Worm (Caenorhabditis elegans) whole organism, young adult: ENCODE measurements around the gene vamp-7.

ENCODE experiments used
- B0261.1 ChIP-seq: sonication (generic microtip); optimal IDR thresholded peaks from 2 replicates; lab custom pipeline; 2016; ENCODE audit warnings: mild to moderate bottlenecking, missing genetic modification characterization, moderate library complexity, missing compliant biosample characterization
- B0336.3 ChIP-seq: fragments of 200-800 bp; sonication (Bioruptor generic); IDR thresholded peaks from 2 replicates; pipeline ENCODE4 v1.3.6; 2022; ENCODE audit warnings: missing genetic modification characterization, missing compliant biosample characterization
- C06A6.2 ChIP-seq: fragments of 200-800 bp; sonication (Bioruptor generic); conservative IDR thresholded peaks from 2 replicates; pipeline ENCODE4 v1.3.6; 2022; ENCODE audit warnings: missing genetic modification characterization, missing compliant biosample characterization
- F22D6.2 ChIP-seq: sonication (generic microtip); optimal IDR thresholded peaks from 2 replicates; lab custom pipeline; 2016; ENCODE audit warnings: mild to moderate bottlenecking, missing genetic modification characterization, missing compliant biosample characterization
- F37B4.10 ChIP-seq: fragments of 200-800 bp; sonication (Bioruptor generic); IDR thresholded peaks from 2 replicates; pipeline ENCODE4 v1.3.6; 2022; ENCODE audit warnings: missing genetic modification characterization, missing compliant biosample characterization
- F49E8.2 ChIP-seq: sonication (generic microtip); optimal IDR thresholded peaks from 3 replicates; lab custom pipeline; 2017; ENCODE audit warnings: missing genetic modification characterization, mild to moderate bottlenecking, missing compliant biosample characterization, antibody characterized with exemption, moderate library complexity; ENCODE audit not compliant: insufficient read depth
- K11D2.4 ChIP-seq: fragments of 200-800 bp; sonication (Bioruptor generic); IDR thresholded peaks from 2 replicates; pipeline ENCODE4 v1.3.6; 2022; ENCODE audit warnings: missing genetic modification reagents, missing genetic modification characterization, missing compliant biosample characterization
- Y67H2A.10 ChIP-seq: fragments of 200-800 bp; sonication (Bioruptor generic); conservative IDR thresholded peaks from 2 replicates; pipeline ENCODE4 v1.3.6; 2022; ENCODE audit warnings: missing genetic modification reagents, missing genetic modification characterization, missing compliant biosample characterization
- Y95B8A.8 ChIP-seq: fragments of 200-800 bp; sonication (Bioruptor generic); IDR thresholded peaks from 2 replicates; pipeline ENCODE4 v1.3.6; 2022; ENCODE audit warnings: missing genetic modification reagents, missing genetic modification characterization, missing compliant biosample characterization
- atf-7 ChIP-seq: sonication (generic microtip); optimal IDR thresholded peaks from 2 replicates; lab custom pipeline; 2017; ENCODE audit warnings: mild to moderate bottlenecking, missing genetic modification characterization, missing compliant biosample characterization
- attf-5 ChIP-seq: fragments of 200-800 bp; sonication (Bioruptor generic); optimal IDR thresholded peaks from 2 replicates; lab custom pipeline; 2018; ENCODE audit warnings: mild to moderate bottlenecking, missing genetic modification characterization, missing compliant biosample characterization
- bed-2 ChIP-seq: fragments of 200-800 bp; sonication (Bioruptor generic); IDR thresholded peaks from 2 replicates; pipeline ENCODE4 v1.3.6; 2022; ENCODE audit warnings: missing genetic modification reagents, missing genetic modification characterization, missing compliant biosample characterization
- cebp-1 ChIP-seq, 2 experiments: fragments of 200-800 bp in 1 of 2; sonication (Bioruptor generic) in 1 of 2; sonication (generic microtip) in 1 of 2; IDR thresholded peaks in 1 of 2; optimal IDR thresholded peaks in 1 of 2; 2 replicates each; pipeline versions ENCODE4 v1.3.6 to Lab custom; 2017 to 2022; ENCODE audit warnings: missing compliant biosample characterization in 2 of 2, missing genetic modification characterization in 2 of 2, mild to moderate bottlenecking in 1 of 2, missing genetic modification reagents in 1 of 2, moderate library complexity in 1 of 2
- ceh-79 ChIP-seq: sonication (generic microtip); optimal IDR thresholded peaks from 2 replicates; lab custom pipeline; 2017; ENCODE audit warnings: mild to moderate bottlenecking, missing genetic modification characterization, missing compliant biosample characterization
- ceh-91 ChIP-seq: fragments of 200-800 bp; sonication (Bioruptor generic); IDR thresholded peaks from 2 replicates; pipeline ENCODE4 v1.3.6; 2022; ENCODE audit warnings: missing genetic modification reagents, missing genetic modification characterization, missing compliant biosample characterization
- chd-7 ChIP-seq: sonication (generic microtip); optimal IDR thresholded peaks from 2 replicates; lab custom pipeline; 2016; ENCODE audit warnings: mild to moderate bottlenecking, missing genetic modification characterization, moderate library complexity, missing compliant biosample characterization
- efl-1 ChIP-seq: fragments of 150-350 bp; optimal IDR thresholded peaks from 2 replicates; lab custom pipeline; 2014; ENCODE audit warnings: missing biosample characterization, missing genetic modification reagents, missing genetic modification characterization
- egl-18 ChIP-seq: fragments of 200-800 bp; sonication (Bioruptor generic); IDR thresholded peaks from 2 replicates; pipeline ENCODE4 v1.3.6; 2022; ENCODE audit warnings: missing genetic modification reagents, missing genetic modification characterization, missing compliant biosample characterization
- egl-44 ChIP-seq: fragments of 200-800 bp; sonication (Bioruptor generic); IDR thresholded peaks from 2 replicates; pipeline ENCODE4 v1.3.6; 2022; ENCODE audit warnings: missing genetic modification reagents, missing genetic modification characterization, missing compliant biosample characterization
- hmg-1.2 ChIP-seq: fragments of 200-800 bp; sonication (Bioruptor generic); IDR thresholded peaks from 2 replicates; pipeline ENCODE4 v1.3.6; 2022; ENCODE audit warnings: missing genetic modification reagents, missing genetic modification characterization, missing compliant biosample characterization
- lin-26 ChIP-seq: fragments of 200-800 bp; sonication (Bioruptor generic); IDR thresholded peaks from 2 replicates; pipeline ENCODE4 v1.3.6; 2022; ENCODE audit warnings: missing genetic modification reagents, missing genetic modification characterization, missing compliant biosample characterization
- lin-40 ChIP-seq: sonication (generic microtip); optimal IDR thresholded peaks from 2 replicates; lab custom pipeline; 2016; ENCODE audit warnings: missing genetic modification characterization, mild to moderate bottlenecking, missing compliant biosample characterization, missing genotype, missing genetic modification reagents
- lin-54 ChIP-seq: fragments of 200-800 bp; sonication (Bioruptor generic); optimal IDR thresholded peaks from 2 replicates; lab custom pipeline; 2018; ENCODE audit warnings: mild to moderate bottlenecking, missing genetic modification characterization, missing compliant biosample characterization
- madf-6 ChIP-seq: fragments of 200-800 bp; sonication (Bioruptor generic); IDR thresholded peaks from 2 replicates; pipeline ENCODE4 v1.3.6; 2022; ENCODE audit warnings: missing genetic modification reagents, missing genetic modification characterization, missing compliant biosample characterization
- mcd-1 ChIP-seq: fragments of 200-800 bp; sonication (Bioruptor generic); IDR thresholded peaks from 2 replicates; pipeline ENCODE4 v1.3.6; 2022; ENCODE audit warnings: missing genetic modification reagents, missing genetic modification characterization, missing compliant biosample characterization
- nfya-1 ChIP-seq: sonication (generic microtip); optimal IDR thresholded peaks from 2 replicates; lab custom pipeline; 2017; ENCODE audit warnings: antibody characterized with exemption, missing compliant biosample characterization, missing genetic modification characterization, borderline replicate concordance; ENCODE audit not compliant: insufficient read depth
- nfya-2 ChIP-seq: fragments of 200-800 bp; sonication (Bioruptor generic); IDR thresholded peaks from 2 replicates; pipeline ENCODE4 v1.3.6; 2022; ENCODE audit warnings: missing genetic modification reagents, missing genetic modification characterization, missing compliant biosample characterization
- nhr-120 ChIP-seq: fragments of 200-800 bp; sonication (Bioruptor generic); IDR thresholded peaks from 2 replicates; pipeline ENCODE4 v1.3.6; 2022; ENCODE audit warnings: missing genetic modification characterization, missing compliant biosample characterization
- nhr-27 ChIP-seq: fragments of 200-800 bp; sonication (Bioruptor generic); optimal IDR thresholded peaks from 2 replicates; lab custom pipeline; 2018; ENCODE audit warnings: mild to moderate bottlenecking, missing genetic modification characterization, moderate library complexity, missing compliant biosample characterization
- nhr-80 ChIP-seq: sonication (generic microtip); optimal IDR thresholded peaks from 2 replicates; lab custom pipeline; 2016; ENCODE audit warnings: missing genetic modification characterization, missing compliant biosample characterization
- rec-8 ChIP-seq, 2 experiments: sonication (generic microtip); optimal IDR thresholded peaks; 2 replicates each; lab custom pipeline; 2016; ENCODE audit warnings: mild to moderate bottlenecking in 2 of 2, missing genetic modification characterization in 2 of 2, missing genetic modification reagents in 2 of 2, missing genotype in 2 of 2, missing biosample characterization in 1 of 2, missing compliant biosample characterization in 1 of 2, moderate library complexity in 1 of 2
- rpc-1 ChIP-seq, 2 experiments: fragments of 150-350 bp in 1 of 2; sonication (generic microtip) in 1 of 2; optimal IDR thresholded peaks; 2 replicates each; lab custom pipeline; 2014 to 2018; ENCODE audit warnings: missing biosample characterization in 1 of 2, missing genetic modification characterization in 1 of 2, missing genetic modification reagents in 1 of 2, missing genotype in 1 of 2
- sdz-38 ChIP-seq: sonication (generic microtip); optimal IDR thresholded peaks from 2 replicates; lab custom pipeline; 2016; ENCODE audit warnings: missing genotype, missing genetic modification characterization, missing compliant biosample characterization
- snpc-1.3 ChIP-seq: sonication (generic microtip); optimal IDR thresholded peaks from 2 replicates; lab custom pipeline; 2017; ENCODE audit warnings: missing genetic modification characterization, mild to moderate bottlenecking, missing compliant biosample characterization, antibody characterized with exemption, moderate library complexity, missing genotype, missing genetic modification reagents; ENCODE audit not compliant: insufficient read depth
- snpc-3.4 ChIP-seq: sonication (generic microtip); optimal IDR thresholded peaks from 2 replicates; lab custom pipeline; 2017; ENCODE audit warnings: missing genetic modification characterization, mild to moderate bottlenecking, missing compliant biosample characterization, antibody characterized with exemption, moderate library complexity, missing genotype, missing genetic modification reagents
- tbp1 ChIP-seq: fragments of 200-800 bp; sonication (Bioruptor generic); optimal IDR thresholded peaks from 2 replicates; lab custom pipeline; 2018; ENCODE audit warnings: mild to moderate bottlenecking, missing genetic modification characterization, missing compliant biosample characterization
- zim-3 ChIP-seq: sonication (generic microtip); optimal IDR thresholded peaks from 2 replicates; lab custom pipeline; 2017; ENCODE audit warnings: mild to moderate bottlenecking, missing genetic modification characterization, moderate library complexity, missing compliant biosample characterization
- ztf-18 ChIP-seq: sonication (generic microtip); optimal IDR thresholded peaks from 2 replicates; lab custom pipeline; 2016; ENCODE audit warnings: missing genotype, mild to moderate bottlenecking, missing genetic modification characterization, missing compliant biosample characterization
- ztf-25 ChIP-seq: fragments of 200-800 bp; sonication (Bioruptor generic); IDR thresholded peaks from 2 replicates; pipeline ENCODE4 v1.3.6; 2022; ENCODE audit warnings: missing genetic modification reagents, missing genetic modification characterization, missing compliant biosample characterization
- ztf-28 ChIP-seq: fragments of 200-800 bp; sonication (Bioruptor generic); IDR thresholded peaks from 2 replicates; pipeline ENCODE4 v1.3.6; 2022; ENCODE audit warnings: missing genetic modification reagents, missing genetic modification characterization, missing compliant biosample characterization
- ztf-6 ChIP-seq: fragments of 200-800 bp; sonication (Bioruptor generic); IDR thresholded peaks from 2 replicates; pipeline ENCODE4 v1.3.6; 2022; ENCODE audit warnings: missing genetic modification reagents, missing genetic modification characterization, missing compliant biosample characterization

The vamp-7 gene

ce11 chrIV:2654965-2655364, 47.1 kb downstream of the vamp-7 start (continued):
- TF ChIP-seq ztf-18 (tag; lab: Kevin White, UChicago) (peak; percentile 84), rec-8 (tag; optimal IDR thresholded peaks at IDR 0.05; lab: Kevin White, UChicago) (peak in 1 of 2 experiments; percentile 16), B0336.3 (GFP tag; lab: Robert Waterston, UW) (0 out of 2 replicates have a peak, but pooled peaks have one; percentile 43), attf-5 (GFP tag; lab: Kevin White, UChicago) (no peak), lin-54 (GFP tag; lab: Kevin White, UChicago) (peak; percentile 69)

ce11 chrIV:2656400-2657139, 48.7 kb downstream of the vamp-7 start:
- TF ChIP-seq B0261.1 (tag; lab: Kevin White, UChicago) (peak; percentile 57), hmg-1.2 (GFP tag; lab: Robert Waterston, UW) (0 out of 2 replicates have a peak, but pooled peaks have one; percentile 28), madf-6 (GFP tag; lab: Robert Waterston, UW) (peak; percentile 36; the same call in 1 of the 2 replicates), rpc-1 (optimal IDR thresholded peaks at IDR 0.05; lab: Kevin White, UChicago) (peak; percentile 62), rpc-1 (tag; optimal IDR thresholded peaks at IDR 0.05; lab: Kevin White, UChicago) (peak; percentile 65), lin-26 (peak; percentile 41; the same call in 1 of the 2 replicates), tbp1 (GFP tag; lab: Kevin White, UChicago) (peak; percentile 88), F37B4.10 (GFP tag; lab: Robert Waterston, UW) (no peak), lin-40 (tag; lab: Kevin White, UChicago) (no peak), F49E8.2 (peak; percentile 0), attf-5 (GFP tag; lab: Kevin White, UChicago) (no peak)

DNA sequence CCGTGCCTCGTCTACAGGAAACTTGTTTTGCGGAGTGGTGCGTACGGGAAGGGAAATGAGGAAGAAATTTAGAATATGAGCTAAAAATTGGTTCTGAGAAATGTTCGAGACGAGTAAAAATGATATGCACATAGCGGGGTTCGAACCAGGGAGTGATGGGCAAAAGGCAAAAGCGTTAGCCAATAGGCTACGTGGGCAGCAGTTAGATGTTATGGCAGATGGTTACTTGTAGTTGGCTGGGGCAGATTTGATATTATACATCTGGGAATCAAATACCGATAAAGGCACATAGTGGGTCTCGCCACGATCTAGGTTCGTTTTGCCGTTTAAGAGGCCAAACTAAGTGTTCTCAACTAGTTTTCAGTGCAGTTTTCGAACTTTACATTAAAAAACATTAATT, 49.5 kb downstream of the vamp-7 start:
- TF ChIP-seq nhr-120 (GFP tag; lab: Robert Waterston, UW) (no peak), nhr-80 (tag; lab: Kevin White, UChicago) (no peak), ceh-79 (no peak), ceh-91 (no peak), egl-44 (GFP tag; lab: Robert Waterston, UW) (no peak), nhr-27 (tag; lab: Kevin White, UChicago) (no peak), efl-1 (GFP tag; lab: Kevin White, UChicago) (no peak), ztf-25 (GFP tag; lab: Robert Waterston, UW) (peak; percentile 92), nfya-1 (tag; lab: Kevin White, UChicago) (no peak), atf-7 (no peak), K11D2.4 (GFP tag; lab: Robert Waterston, UW) (no peak), attf-5 (GFP tag; lab: Kevin White, UChicago) (peak; percentile 17), egl-18 (no peak), snpc-3.4 (peak; percentile 13), F22D6.2 (tag; lab: Kevin White, UChicago) (no peak), zim-3 (tag; lab: Kevin White, UChicago) (no peak), Y67H2A.10 (no peak; the same call in 1 of the 2 replicates), mcd-1 (0 out of 2 replicates have a peak, but pooled peaks have one; percentile 26), rpc-1 (optimal IDR thresholded peaks at IDR 0.05; lab: Kevin White, UChicago) (peak; percentile 76), rpc-1 (tag; optimal IDR thresholded peaks at IDR 0.05; lab: Kevin White, UChicago) (peak; percentile 86), snpc-1.3 (tag; lab: Kevin White, UChicago) (peak; percentile 65), ztf-28 (GFP tag; lab: Robert Waterston, UW) (no peak), cebp-1 (GFP tag; IDR thresholded peaks at IDR 0.05; lab: Robert Waterston, UW) (no peak), cebp-1 (tag; optimal IDR thresholded peaks at IDR 0.05; lab: Kevin White, UChicago) (peak; percentile 51), sdz-38 (tag; lab: Kevin White, UChicago) (no peak), bed-2 (GFP tag; lab: Robert Waterston, UW) (no peak), ztf-6 (GFP tag; lab: Robert Waterston, UW) (no peak), lin-40 (tag; lab: Kevin White, UChicago) (no peak), Y95B8A.8 (no peak), nfya-2 (GFP tag; lab: Robert Waterston, UW) (no peak), chd-7 (tag; lab: Kevin White, UChicago) (peak; percentile 46), C06A6.2 (no peak), rec-8 (tag; optimal IDR thresholded peaks at IDR 0.05; lab: Kevin White, UChicago) (peak; percentile 66 to 90), F37B4.10 (GFP tag; lab: Robert Waterston, UW) (no peak)
